Fruit fly (Drosophila melanogaster) whole organism, prepupa: ENCODE results near the gene Aos1.

ENCODE experiments used
- CG10631 ChIP-seq: fragments of 200-800 bp; sonication (Bioruptor generic); optimal IDR thresholded peaks from 2 replicates; lab custom pipeline; 2016; ENCODE audit warnings: missing biosample characterization, missing genetic modification characterization
- CG11294 ChIP-seq: fragments of 200-800 bp; sonication (Bioruptor generic); IDR thresholded peaks from 2 replicates; pipeline ENCODE4 v1.3.6; 2022; ENCODE audit warnings: missing biosample characterization, missing genetic modification characterization
- CG11762 ChIP-seq: fragments of 200-800 bp; sonication (Bioruptor generic); optimal IDR thresholded peaks from 3 replicates; lab custom pipeline; 2016; ENCODE audit warnings: missing biosample characterization, missing genetic modification characterization; ENCODE audit not compliant: insufficient read depth
- CG11902 ChIP-seq: fragments of 200-800 bp; sonication (Bioruptor generic); optimal IDR thresholded peaks from 3 replicates; lab custom pipeline; 2016; ENCODE audit warnings: missing biosample characterization, missing genetic modification characterization
- CG15336 ChIP-seq: fragments of 200-800 bp; sonication (Bioruptor generic); IDR thresholded peaks from 2 replicates; pipeline ENCODE4 v1.3.6; 2022; ENCODE audit warnings: missing biosample characterization, missing genetic modification characterization
- CG1621 ChIP-seq: fragments of 200-800 bp; sonication (Bioruptor generic); optimal IDR thresholded peaks from 3 replicates; lab custom pipeline; 2018; ENCODE audit warnings: missing biosample characterization, mild to moderate bottlenecking, missing genetic modification characterization
- CG16779 ChIP-seq: fragments of 200-800 bp; sonication (Bioruptor generic); optimal IDR thresholded peaks from 3 replicates; lab custom pipeline; 2017; ENCODE audit warnings: missing biosample characterization, mild to moderate bottlenecking, missing genetic modification characterization
- CG3032 ChIP-seq: fragments of 200-800 bp; optimal IDR thresholded peaks from 2 replicates; lab custom pipeline; 2019; ENCODE audit warnings: missing biosample characterization, mild to moderate bottlenecking, missing genetic modification characterization, moderate library complexity
- CG32006 ChIP-seq: fragments of 200-800 bp; sonication (Bioruptor generic); optimal IDR thresholded peaks from 3 replicates; lab custom pipeline; 2017; ENCODE audit warnings: missing biosample characterization, mild to moderate bottlenecking, missing genetic modification characterization
- CG3919 ChIP-seq: fragments of 200-800 bp; sonication (Bioruptor generic); optimal IDR thresholded peaks from 3 replicates; lab custom pipeline; 2016; ENCODE audit warnings: missing biosample characterization, missing genetic modification characterization
- CG4318 ChIP-seq: fragments of 200-800 bp; sonication (Bioruptor generic); optimal IDR thresholded peaks from 3 replicates; lab custom pipeline; 2017; ENCODE audit warnings: missing biosample characterization, mild to moderate bottlenecking, missing genetic modification characterization
- CG6163 ChIP-seq: fragments of 200-800 bp; sonication (Bioruptor generic); IDR thresholded peaks from 3 replicates; pipeline ENCODE4 v1.3.6; 2022; ENCODE audit warnings: missing biosample characterization, missing genetic modification characterization
- CG6276 ChIP-seq: fragments of 200-800 bp; sonication (Bioruptor generic); optimal IDR thresholded peaks from 2 replicates; lab custom pipeline; 2017; ENCODE audit warnings: missing biosample characterization, mild to moderate bottlenecking, missing genetic modification characterization
- CG6808 ChIP-seq: fragments of 200-800 bp; sonication (Bioruptor generic); optimal IDR thresholded peaks from 3 replicates; lab custom pipeline; 2017; ENCODE audit warnings: missing biosample characterization, missing genetic modification characterization, mild to moderate bottlenecking, moderate library complexity, missing genetic modification reagents
- CG7368 ChIP-seq: fragments of 200-800 bp; sonication (Bioruptor generic); optimal IDR thresholded peaks from 3 replicates; lab custom pipeline; 2016; ENCODE audit warnings: missing biosample characterization, missing genetic modification characterization
- CG8119 ChIP-seq: fragments of 200-800 bp; sonication (Bioruptor generic); IDR thresholded peaks from 3 replicates; pipeline ENCODE4 v1.3.6; 2022; ENCODE audit warnings: missing biosample characterization, missing genetic modification characterization
- CG9139 ChIP-seq: fragments of 200-800 bp; sonication (Bioruptor generic); optimal IDR thresholded peaks from 3 replicates; lab custom pipeline; 2017; ENCODE audit warnings: missing biosample characterization, mild to moderate bottlenecking, missing genetic modification characterization
- Eip75B ChIP-seq: fragments of 200-800 bp; sonication (Bioruptor generic); optimal IDR thresholded peaks from 3 replicates; lab custom pipeline; 2016; ENCODE audit warnings: missing biosample characterization, missing genetic modification characterization
- Eip93F ChIP-seq: fragments of 200-800 bp; sonication (Bioruptor generic); optimal IDR thresholded peaks from 2 replicates; lab custom pipeline; 2016; ENCODE audit warnings: missing biosample characterization, mild to moderate bottlenecking, missing genetic modification characterization
- Ets21C ChIP-seq: fragments of 200-800 bp; sonication (Bioruptor generic); optimal IDR thresholded peaks from 3 replicates; lab custom pipeline; 2016; ENCODE audit warnings: missing biosample characterization, missing genetic modification characterization
- Gug ChIP-seq: fragments of 200-800 bp; sonication (Bioruptor generic); IDR thresholded peaks from 2 replicates; pipeline ENCODE4 v1.3.6; 2022; ENCODE audit warnings: missing biosample characterization, missing genetic modification characterization
- Hr38 ChIP-seq: sonication (Bioruptor generic); optimal IDR thresholded peaks from 2 replicates; lab custom pipeline; 2016; ENCODE audit warnings: missing biosample characterization, missing genetic modification characterization
- Hr39 ChIP-seq: fragments of 200-800 bp; sonication (Bioruptor generic); optimal IDR thresholded peaks from 2 replicates; lab custom pipeline; 2016; ENCODE audit warnings: missing biosample characterization, missing genetic modification characterization
- Hr4 ChIP-seq: fragments of 200-800 bp; sonication (Bioruptor generic); optimal IDR thresholded peaks from 3 replicates; lab custom pipeline; 2016; ENCODE audit warnings: missing biosample characterization, missing genetic modification characterization
- Lpt ChIP-seq: fragments of 200-800 bp; sonication (Bioruptor generic); optimal IDR thresholded peaks from 3 replicates; lab custom pipeline; 2016; ENCODE audit warnings: missing biosample characterization, missing genetic modification characterization
- OdsH ChIP-seq: fragments of 200-800 bp; sonication (Bioruptor generic); optimal IDR thresholded peaks from 3 replicates; lab custom pipeline; 2016; ENCODE audit warnings: missing biosample characterization, missing genetic modification characterization
- Sox102F ChIP-seq: fragments of 200-800 bp; sonication (Bioruptor generic); optimal IDR thresholded peaks from 2 replicates; lab custom pipeline; 2016; ENCODE audit warnings: missing biosample characterization, mild to moderate bottlenecking, missing genetic modification characterization
- Sox15 ChIP-seq: fragments of 200-800 bp; sonication (Bioruptor generic); optimal IDR thresholded peaks from 3 replicates; lab custom pipeline; 2016; ENCODE audit warnings: missing biosample characterization, missing genetic modification characterization
- acj6 ChIP-seq: fragments of 200-800 bp; sonication (Bioruptor generic); optimal IDR thresholded peaks from 3 replicates; lab custom pipeline; 2016; ENCODE audit warnings: missing biosample characterization, missing genetic modification characterization
- cyc ChIP-seq: fragments of 200-800 bp; sonication (Bioruptor generic); optimal IDR thresholded peaks from 3 replicates; lab custom pipeline; 2016; ENCODE audit warnings: missing biosample characterization, missing genetic modification characterization
- dac ChIP-seq: fragments of 200-800 bp; sonication (Bioruptor generic); optimal IDR thresholded peaks from 2 replicates; lab custom pipeline; 2017; ENCODE audit warnings: missing biosample characterization, mild to moderate bottlenecking, missing genetic modification characterization
- dsx ChIP-seq: fragments of 200-800 bp; optimal IDR thresholded peaks from 3 replicates; lab custom pipeline; 2019; ENCODE audit warnings: missing biosample characterization, mild to moderate bottlenecking, missing genetic modification characterization, moderate library complexity; ENCODE audit not compliant: poor library complexity, severe bottlenecking
- esn ChIP-seq: fragments of 200-800 bp; sonication (Bioruptor generic); optimal IDR thresholded peaks from 2 replicates; lab custom pipeline; 2016; ENCODE audit warnings: missing biosample characterization, mild to moderate bottlenecking, missing genetic modification characterization, moderate library complexity
- fd85E ChIP-seq: fragments of 200-800 bp; sonication (Bioruptor generic); optimal IDR thresholded peaks from 3 replicates; lab custom pipeline; 2016; ENCODE audit warnings: missing biosample characterization, missing genetic modification characterization
- fkh ChIP-seq: fragments of 200-800 bp; sonication (Bioruptor generic); optimal IDR thresholded peaks from 3 replicates; lab custom pipeline; 2017; ENCODE audit warnings: missing biosample characterization, mild to moderate bottlenecking, missing genetic modification characterization, moderate library complexity
- lz ChIP-seq: fragments of 200-800 bp; sonication (Bioruptor generic); optimal IDR thresholded peaks from 3 replicates; lab custom pipeline; 2016; ENCODE audit warnings: missing biosample characterization, missing genetic modification characterization
- net ChIP-seq: fragments of 200-800 bp; sonication (Bioruptor generic); optimal IDR thresholded peaks from 3 replicates; lab custom pipeline; 2016; ENCODE audit warnings: missing biosample characterization, missing genetic modification characterization
- salr ChIP-seq, 2 experiments: fragments of 200-800 bp; sonication (Bioruptor generic); optimal IDR thresholded peaks; 3 replicates each; lab custom pipeline; 2016 to 2018; ENCODE audit warnings: missing biosample characterization in 2 of 2, missing genetic modification characterization in 2 of 2, mild to moderate bottlenecking in 1 of 2
- spab ChIP-seq: fragments of 200-800 bp; sonication (Bioruptor generic); optimal IDR thresholded peaks from 2 replicates; lab custom pipeline; 2017; ENCODE audit warnings: missing biosample characterization, mild to moderate bottlenecking, missing genetic modification characterization, missing genetic modification reagents
- ss ChIP-seq, 2 experiments: fragments of 200-800 bp; sonication (Bioruptor generic); optimal IDR thresholded peaks; 2 replicates in 1 of 2; 3 replicates in 1 of 2; lab custom pipeline; 2017 to 2018; ENCODE audit warnings: mild to moderate bottlenecking in 2 of 2, missing biosample characterization in 2 of 2, missing genetic modification characterization in 2 of 2, moderate library complexity in 1 of 2
- svp ChIP-seq: fragments of 200-800 bp; sonication (Bioruptor generic); peaks from one replicate; lab custom pipeline; 2016; ENCODE audit warnings: missing biosample characterization, missing genetic modification characterization
- vri ChIP-seq: fragments of 200-800 bp; sonication (Bioruptor generic); optimal IDR thresholded peaks from 3 replicates; lab custom pipeline; 2016; ENCODE audit warnings: missing biosample characterization, mild to moderate bottlenecking, missing genetic modification characterization

Gene Aos1

dm6 chr3R:12447353-12447752, 13.7 kb upstream of the Aos1 start, which contains the start of gene vrs:
TSS of gene vrs (plus strand) at chr3R:12447653.
- no peak for TF ChIP-seq spab (GFP tag; lab: Kevin White, UChicago)
- no peak for TF ChIP-seq CG3032
- no peak for TF ChIP-seq CG6276
- TF ChIP-seq CG10631 (GFP tag; lab: Kevin White, UChicago): no peak
- no peak for TF ChIP-seq dsx
- TF ChIP-seq lz: no peak
- TF ChIP-seq acj6 (GFP tag; lab: Kevin White, UChicago): no peak
- no peak for TF ChIP-seq CG16779 (tag; lab: Kevin White, UChicago)
- no peak for TF ChIP-seq Eip93F (GFP tag; lab: Kevin White, UChicago)
- TF ChIP-seq svp: no peak
- TF ChIP-seq Gug (GFP tag; lab: Robert Waterston, UW): no peak
- TF ChIP-seq vri (GFP tag; lab: Kevin White, UChicago): no peak

dm6 chr3R:12445468-12445867, 11.8 kb upstream of the Aos1 start:
- TF ChIP-seq svp (peak; percentile 95), CG9139 (GFP tag; lab: Kevin White, UChicago) (no peak)

- TF ChIP-seq CG6808 (GFP tag; lab: Kevin White, UChicago): no peak
- TF ChIP-seq Sox15 (GFP tag; lab: Kevin White, UChicago): no peak
- no peak for TF ChIP-seq Sox102F (GFP tag; lab: Kevin White, UChicago)
- TF ChIP-seq OdsH: no peak
- TF ChIP-seq dac (GFP tag; lab: Kevin White, UChicago): no peak
- no peak for TF ChIP-seq CG9139 (GFP tag; lab: Kevin White, UChicago)
- TF ChIP-seq acj6 (GFP tag; lab: Kevin White, UChicago): no peak
- no peak for TF ChIP-seq net (GFP tag; lab: Kevin White, UChicago)
These were observed 10.1 kb upstream of the Aos1 start for dm6 chr3R:12443769-12444168.

dm6 chr3R:12442601-12443533, 9.2 kb upstream of the Aos1 start:
- TF ChIP-seq CG11294 (GFP tag; lab: Robert Waterston, UW): no peak
- no peak for TF ChIP-seq fd85E (GFP tag; lab: Kevin White, UChicago)
- TF ChIP-seq CG3919: peak; percentile 56
- peak; percentile 68 for TF ChIP-seq CG15336 (GFP tag; lab: Robert Waterston, UW)
- TF ChIP-seq lz: peak; percentile 45
- TF ChIP-seq fkh: peak; percentile 68
- peak; percentile 11 for TF ChIP-seq CG11762 (GFP tag; lab: Kevin White, UChicago)
- TF ChIP-seq CG16779 (tag; lab: Kevin White, UChicago): no peak
- peak; percentile 46 for TF ChIP-seq Hr39 (GFP tag; lab: Kevin White, UChicago)
- peak; percentile 51 for TF ChIP-seq Eip75B (GFP tag; lab: Kevin White, UChicago)
- TF ChIP-seq CG1621 (tag; lab: Kevin White, UChicago): no peak
- TF ChIP-seq acj6 (GFP tag; lab: Kevin White, UChicago): peak; percentile 35
- TF ChIP-seq CG4318 (GFP tag; lab: Kevin White, UChicago): peak; percentile 18
- peak; percentile 21 for TF ChIP-seq CG7368 (GFP tag; lab: Kevin White, UChicago)
- peak; percentile 12 for TF ChIP-seq dac (GFP tag; lab: Kevin White, UChicago)
- peak; percentile 54 for TF ChIP-seq esn (GFP tag; lab: Kevin White, UChicago)
- peak; percentile 67 for TF ChIP-seq Hr4
- TF ChIP-seq CG10631 (GFP tag; lab: Kevin White, UChicago): peak; percentile 45
- no peak for TF ChIP-seq CG9139 (GFP tag; lab: Kevin White, UChicago)
- peak; percentile 67 for TF ChIP-seq svp
- no peak for TF ChIP-seq Hr38 (GFP tag; lab: Kevin White, UChicago)
- TF ChIP-seq CG32006 (GFP tag; lab: Kevin White, UChicago): peak; percentile 65
- no peak for TF ChIP-seq Sox15 (GFP tag; lab: Kevin White, UChicago)
- TF ChIP-seq CG6808 (GFP tag; lab: Kevin White, UChicago): peak; percentile 41
- TF ChIP-seq CG11902 (GFP tag; lab: Kevin White, UChicago): no peak
- peak; percentile 14 for TF ChIP-seq cyc (GFP tag; lab: Kevin White, UChicago)
- peak; percentile 63; the same call in 2 of the 3 replicates for TF ChIP-seq CG6163 (GFP tag; lab: Robert Waterston, UW)
- TF ChIP-seq CG8119: peak; percentile 39; the same call in 2 of the 3 replicates
- TF ChIP-seq OdsH: peak; percentile 54
- TF ChIP-seq ss (GFP tag; optimal IDR thresholded peaks at IDR 0.05; lab: Kevin White, UChicago): peak; percentile 11 to 41
- TF ChIP-seq Ets21C (GFP tag; lab: Kevin White, UChicago): peak; percentile 5
- peak; percentile 33 for TF ChIP-seq Lpt
- TF ChIP-seq salr (GFP tag; optimal IDR thresholded peaks at IDR 0.05; lab: Kevin White, UChicago): peak in 1 of 2 experiments; percentile 57
